Fruit fly (Drosophila melanogaster) whole organism, adult: ENCODE data around the gene CG33777.

Source experiments
- CG11617 ChIP-seq: fragments of 200-800 bp; sonication (Bioruptor generic); optimal IDR thresholded peaks from 2 replicates; lab custom pipeline; 2017; ENCODE audit warnings: mild to moderate bottlenecking, missing biosample characterization, missing genetic modification reagents, missing genetic modification characterization
- CG12768 ChIP-seq: fragments of 200-800 bp; sonication (Bioruptor generic); optimal IDR thresholded peaks from 2 replicates; lab custom pipeline; 2017; ENCODE audit warnings: missing biosample characterization, missing genetic modification characterization, mild to moderate bottlenecking, moderate library complexity, missing genetic modification reagents
- CG14711 ChIP-seq: fragments of 200-800 bp; sonication (Bioruptor generic); optimal IDR thresholded peaks from 2 replicates; lab custom pipeline; 2018; ENCODE audit warnings: missing biosample characterization, mild to moderate bottlenecking, missing genetic modification characterization, moderate library complexity
- CG1620 ChIP-seq: fragments of 200-800 bp; sonication (Bioruptor generic); optimal IDR thresholded peaks from 2 replicates; lab custom pipeline; 2016; ENCODE audit warnings: missing biosample characterization, missing genetic modification characterization
- CG33017 ChIP-seq: fragments of 200-800 bp; sonication (Bioruptor generic); optimal IDR thresholded peaks from 2 replicates; lab custom pipeline; 2018; ENCODE audit warnings: missing biosample characterization, mild to moderate bottlenecking, missing genetic modification characterization, moderate library complexity
- CG5204 ChIP-seq: fragments of 200-800 bp; sonication (Bioruptor generic); optimal IDR thresholded peaks from 2 replicates; lab custom pipeline; 2016; ENCODE audit warnings: missing biosample characterization, missing genetic modification characterization
- CG7045 ChIP-seq: fragments of 200-800 bp; sonication (Bioruptor generic); optimal IDR thresholded peaks from 2 replicates; lab custom pipeline; 2017; ENCODE audit warnings: missing biosample characterization, mild to moderate bottlenecking, missing genetic modification characterization
- CG7101 ChIP-seq: fragments of 200-800 bp; sonication (Bioruptor generic); optimal IDR thresholded peaks from 2 replicates; lab custom pipeline; 2018; ENCODE audit warnings: missing biosample characterization, mild to moderate bottlenecking, missing genetic modification characterization, moderate library complexity
- Clk ChIP-seq: fragments of 200-800 bp; sonication (Bioruptor generic); optimal IDR thresholded peaks from 2 replicates; lab custom pipeline; 2017; ENCODE audit warnings: missing biosample characterization, missing genetic modification characterization
- Crg-1 ChIP-seq: fragments of 200-800 bp; sonication (Bioruptor generic); optimal IDR thresholded peaks from 2 replicates; lab custom pipeline; 2016; ENCODE audit warnings: missing biosample characterization, missing genetic modification characterization
- Hr96 ChIP-seq: fragments of 200-800 bp; sonication (Bioruptor generic); optimal IDR thresholded peaks from 2 replicates; lab custom pipeline; 2016; ENCODE audit warnings: missing biosample characterization, missing genetic modification characterization
- Mnt ChIP-seq: fragments of 200-800 bp; sonication (Bioruptor generic); optimal IDR thresholded peaks from 2 replicates; lab custom pipeline; 2016; ENCODE audit warnings: missing biosample characterization, mild to moderate bottlenecking, missing genetic modification characterization
- bab1 ChIP-seq: fragments of 200-800 bp; sonication (Bioruptor generic); optimal IDR thresholded peaks from 3 replicates; lab custom pipeline; 2019; ENCODE audit warnings: missing biosample characterization, mild to moderate bottlenecking, missing genetic modification characterization, moderate library complexity
- cic ChIP-seq: fragments of 200-800 bp; sonication (Bioruptor generic); optimal IDR thresholded peaks from 2 replicates; lab custom pipeline; 2017; ENCODE audit warnings: missing biosample characterization, mild to moderate bottlenecking, missing genetic modification characterization, moderate library complexity
- cnc ChIP-seq, 2 experiments: fragments of >200 bp; optimal IDR thresholded peaks; 2 replicates each; lab custom pipeline; 2017
- kay ChIP-seq: fragments of 200-800 bp; sonication (Bioruptor generic); peaks from one replicate; lab custom pipeline; 2016; ENCODE audit warnings: missing biosample characterization, missing genetic modification characterization, borderline replicate concordance
- ovo ChIP-seq: fragments of 200-800 bp; sonication (Bioruptor generic); optimal IDR thresholded peaks from 2 replicates; lab custom pipeline; 2016; ENCODE audit warnings: missing biosample characterization, missing genetic modification characterization
- pad ChIP-seq: fragments of 200-800 bp; sonication (Bioruptor generic); optimal IDR thresholded peaks from 3 replicates; lab custom pipeline; 2017; ENCODE audit warnings: missing biosample characterization, missing genetic modification characterization, mild to moderate bottlenecking, moderate library complexity, missing genetic modification reagents
- tj ChIP-seq: fragments of 200-800 bp; sonication (Bioruptor generic); optimal IDR thresholded peaks from 3 replicates; lab custom pipeline; 2017; ENCODE audit warnings: missing biosample characterization, mild to moderate bottlenecking, missing genetic modification characterization, moderate library complexity
- toe ChIP-seq: fragments of 200-800 bp; sonication (Bioruptor generic); optimal IDR thresholded peaks from 2 replicates; lab custom pipeline; 2016; ENCODE audit warnings: missing biosample characterization, missing genetic modification characterization

The CG33777 gene

dm6 chr3L:4555136-4555535, at the start of gene CG33777:
TSS of gene CG33777 (minus strand) at chr3L:4555236.
- TF ChIP-seq cnc (optimal IDR thresholded peaks at IDR 0.05; lab: Kevin White, UChicago) = no peak
- no peak for TF ChIP-seq Mnt (GFP tag; lab: Kevin White, UChicago)
- TF ChIP-seq CG1620 (GFP tag; lab: Kevin White, UChicago) = no peak
- TF ChIP-seq tj (GFP tag; lab: Kevin White, UChicago) = no peak
- no peak for TF ChIP-seq CG7101
- no peak for TF ChIP-seq kay (GFP tag; lab: Kevin White, UChicago)
- TF ChIP-seq CG11617 (GFP tag; lab: Kevin White, UChicago) = no peak
- TF ChIP-seq CG5204 = no peak
- TF ChIP-seq CG14711 (tag; lab: Kevin White, UChicago) = no peak
- no peak for TF ChIP-seq Hr96 (GFP tag; lab: Kevin White, UChicago)
- no peak for TF ChIP-seq Crg-1 (GFP tag; lab: Kevin White, UChicago)
- TF ChIP-seq Clk = no peak
- TF ChIP-seq CG12768 (GFP tag; lab: Kevin White, UChicago) = no peak

- TF ChIP-seq ovo (GFP tag; lab: Kevin White, UChicago) = no peak
- TF ChIP-seq CG33017 (tag; lab: Kevin White, UChicago) = no peak
- no peak for TF ChIP-seq CG5204
- no peak for TF ChIP-seq CG11617 (GFP tag; lab: Kevin White, UChicago)
- TF ChIP-seq Hr96 (GFP tag; lab: Kevin White, UChicago) = no peak
- TF ChIP-seq CG1620 (GFP tag; lab: Kevin White, UChicago) = no peak
- no peak for TF ChIP-seq CG12768 (GFP tag; lab: Kevin White, UChicago)
- no peak for TF ChIP-seq pad
- no peak for TF ChIP-seq CG7045 (GFP tag; lab: Kevin White, UChicago)
- no peak for TF ChIP-seq cnc (optimal IDR thresholded peaks at IDR 0.05; lab: Kevin White, UChicago)
- no peak for TF ChIP-seq tj (GFP tag; lab: Kevin White, UChicago)
- TF ChIP-seq CG14711 (tag; lab: Kevin White, UChicago) = no peak
- TF ChIP-seq toe (GFP tag; lab: Kevin White, UChicago) = no peak
- no peak for TF ChIP-seq Crg-1 (GFP tag; lab: Kevin White, UChicago)
Measured at dm6 chr3L:4603439-4603838, 48.4 kb upstream of the CG33777 start.

- TF ChIP-seq CG33017 (tag; lab: Kevin White, UChicago) = no peak
- no peak for TF ChIP-seq tj (GFP tag; lab: Kevin White, UChicago)
- TF ChIP-seq CG11617 (GFP tag; lab: Kevin White, UChicago) = no peak
- no peak for TF ChIP-seq CG12768 (GFP tag; lab: Kevin White, UChicago)
- no peak for TF ChIP-seq CG7101
- TF ChIP-seq Crg-1 (GFP tag; lab: Kevin White, UChicago) = no peak
- no peak for TF ChIP-seq bab1 (GFP tag; lab: Kevin White, UChicago)
- TF ChIP-seq cic (GFP tag; lab: Kevin White, UChicago) = no peak
- no peak for TF ChIP-seq Mnt (GFP tag; lab: Kevin White, UChicago)
- TF ChIP-seq CG14711 (tag; lab: Kevin White, UChicago) = no peak
- no peak for TF ChIP-seq Clk
- no peak for TF ChIP-seq cnc (optimal IDR thresholded peaks at IDR 0.05; lab: Kevin White, UChicago)
- TF ChIP-seq CG1620 (GFP tag; lab: Kevin White, UChicago) = no peak
- TF ChIP-seq CG7045 (GFP tag; lab: Kevin White, UChicago) = no peak
- no peak for TF ChIP-seq ovo (GFP tag; lab: Kevin White, UChicago)
- no peak for TF ChIP-seq CG5204
- TF ChIP-seq pad = no peak
- no peak for TF ChIP-seq toe (GFP tag; lab: Kevin White, UChicago)
Measured at dm6 chr3L:4602333-4602732, 47.3 kb upstream of the CG33777 start.

- TF ChIP-seq CG1620 (GFP tag; lab: Kevin White, UChicago) (no peak), CG11617 (GFP tag; lab: Kevin White, UChicago) (no peak), Hr96 (GFP tag; lab: Kevin White, UChicago) (no peak), CG14711 (tag; lab: Kevin White, UChicago) (no peak), tj (GFP tag; lab: Kevin White, UChicago) (no peak), kay (GFP tag; lab: Kevin White, UChicago) (no peak), CG7045 (GFP tag; lab: Kevin White, UChicago) (no peak), Mnt (GFP tag; lab: Kevin White, UChicago) (no peak)
Measured at dm6 chr3L:4599747-4600146, 44.7 kb upstream of the CG33777 start.

- TF ChIP-seq Hr96 (GFP tag; lab: Kevin White, UChicago) (no peak), toe (GFP tag; lab: Kevin White, UChicago) (no peak), Crg-1 (GFP tag; lab: Kevin White, UChicago) (no peak), CG33017 (tag; lab: Kevin White, UChicago) (no peak), ovo (GFP tag; lab: Kevin White, UChicago) (no peak), CG11617 (GFP tag; lab: Kevin White, UChicago) (no peak), Clk (no peak), CG14711 (tag; lab: Kevin White, UChicago) (no peak), CG12768 (GFP tag; lab: Kevin White, UChicago) (no peak)
Measured at dm6 chr3L:4590051-4590450, 35.0 kb upstream of the CG33777 start.

- no peak for TF ChIP-seq Hr96 (GFP tag; lab: Kevin White, UChicago)
- no peak for TF ChIP-seq CG12768 (GFP tag; lab: Kevin White, UChicago)
- TF ChIP-seq CG11617 (GFP tag; lab: Kevin White, UChicago) = no peak
- no peak for TF ChIP-seq kay (GFP tag; lab: Kevin White, UChicago)
- no peak for TF ChIP-seq Clk
- TF ChIP-seq toe (GFP tag; lab: Kevin White, UChicago) = no peak
- TF ChIP-seq CG33017 (tag; lab: Kevin White, UChicago) = no peak
- no peak for TF ChIP-seq ovo (GFP tag; lab: Kevin White, UChicago)
- no peak for TF ChIP-seq CG14711 (tag; lab: Kevin White, UChicago)
- no peak for TF ChIP-seq cnc (optimal IDR thresholded peaks at IDR 0.05; lab: Kevin White, UChicago)
- TF ChIP-seq bab1 (GFP tag; lab: Kevin White, UChicago) = no peak
- TF ChIP-seq CG7045 (GFP tag; lab: Kevin White, UChicago) = no peak
- no peak for TF ChIP-seq CG1620 (GFP tag; lab: Kevin White, UChicago)
- no peak for TF ChIP-seq tj (GFP tag; lab: Kevin White, UChicago)
- no peak for TF ChIP-seq Crg-1 (GFP tag; lab: Kevin White, UChicago)
- no peak for TF ChIP-seq CG5204
- no peak for TF ChIP-seq pad
Measured at dm6 chr3L:4575392-4575791, 20.4 kb upstream of the CG33777 start.
